Fruit fly (Drosophila melanogaster) Kc167 (cell line): ENCODE data around the gene CG33287.

Experiments used
- Myc ChIP-seq: fragments of >200 bp; optimal IDR thresholded peaks from 2 replicates; lab custom pipeline; 2017; ENCODE audit warnings: missing external identifiers
- Sin3A ChIP-seq: fragments of >200 bp; optimal IDR thresholded peaks from 2 replicates; lab custom pipeline; 2018; ENCODE audit warnings: missing external identifiers
- h ChIP-seq: fragments of >200 bp; optimal IDR thresholded peaks from 3 replicates; lab custom pipeline; 2018; ENCODE audit warnings: missing external identifiers
- insv ChIP-seq: fragments of >200 bp; optimal IDR thresholded peaks from 3 replicates; lab custom pipeline; 2018; ENCODE audit warnings: missing external identifiers
- psq ChIP-seq: fragments of >200 bp; optimal IDR thresholded peaks from 2 replicates; lab custom pipeline; 2017; ENCODE audit warnings: missing external identifiers
- ttk ChIP-seq: sonication (Bioruptor generic); optimal IDR thresholded peaks from 2 replicates; lab custom pipeline; 2017; ENCODE audit warnings: missing external identifiers

Gene CG33287

dm6 chr3L:20990231-20990630, 19.8 kb upstream of the CG33287 start:
- TF ChIP-seq insv (lab: Kevin White, UChicago) (no peak), h (lab: Kevin White, UChicago) (no peak), Sin3A (no peak), psq (lab: Kevin White, UChicago) (no peak), ttk (lab: Kevin White, UChicago) (no peak), Myc (lab: Kevin White, UChicago) (no peak)

dm6 chr3L:20988862-20989261, 18.4 kb upstream of the CG33287 start:
- TF ChIP-seq Sin3A (no peak), psq (lab: Kevin White, UChicago) (no peak), Myc (lab: Kevin White, UChicago) (no peak), h (lab: Kevin White, UChicago) (no peak), ttk (lab: Kevin White, UChicago) (no peak), insv (lab: Kevin White, UChicago) (no peak)

dm6 chr3L:20987895-20988294, 17.4 kb upstream of the CG33287 start:
- TF ChIP-seq Myc (lab: Kevin White, UChicago), result no peak
- no peak for TF ChIP-seq h (lab: Kevin White, UChicago)
- no peak for TF ChIP-seq ttk (lab: Kevin White, UChicago)
- no peak for TF ChIP-seq psq (lab: Kevin White, UChicago)
- TF ChIP-seq insv (lab: Kevin White, UChicago), result no peak
- TF ChIP-seq Sin3A, result no peak

DNA sequence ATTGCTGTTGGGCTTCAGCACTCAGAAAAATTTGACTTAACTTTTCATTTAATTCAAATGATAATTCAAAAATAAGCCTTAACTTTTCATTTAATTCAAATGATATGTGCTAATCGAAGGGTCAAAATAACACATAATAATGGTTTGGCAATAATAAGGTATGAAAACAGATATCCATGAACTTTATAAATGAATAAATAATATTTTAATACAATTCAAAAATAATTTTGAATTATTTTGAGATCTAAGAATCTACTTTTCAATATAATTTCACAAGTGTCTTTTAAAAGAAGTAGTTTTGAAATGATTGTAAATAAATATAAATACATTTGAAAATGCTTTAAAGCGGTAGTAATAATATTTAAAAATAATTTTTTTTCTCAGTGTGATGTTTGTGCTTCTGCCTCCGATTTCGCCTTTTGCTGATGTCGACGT, 16.5 kb upstream of the CG33287 start:
- TF ChIP-seq Sin3A (no peak), insv (lab: Kevin White, UChicago) (no peak), Myc (lab: Kevin White, UChicago) (no peak), h (lab: Kevin White, UChicago) (no peak)

DNA sequence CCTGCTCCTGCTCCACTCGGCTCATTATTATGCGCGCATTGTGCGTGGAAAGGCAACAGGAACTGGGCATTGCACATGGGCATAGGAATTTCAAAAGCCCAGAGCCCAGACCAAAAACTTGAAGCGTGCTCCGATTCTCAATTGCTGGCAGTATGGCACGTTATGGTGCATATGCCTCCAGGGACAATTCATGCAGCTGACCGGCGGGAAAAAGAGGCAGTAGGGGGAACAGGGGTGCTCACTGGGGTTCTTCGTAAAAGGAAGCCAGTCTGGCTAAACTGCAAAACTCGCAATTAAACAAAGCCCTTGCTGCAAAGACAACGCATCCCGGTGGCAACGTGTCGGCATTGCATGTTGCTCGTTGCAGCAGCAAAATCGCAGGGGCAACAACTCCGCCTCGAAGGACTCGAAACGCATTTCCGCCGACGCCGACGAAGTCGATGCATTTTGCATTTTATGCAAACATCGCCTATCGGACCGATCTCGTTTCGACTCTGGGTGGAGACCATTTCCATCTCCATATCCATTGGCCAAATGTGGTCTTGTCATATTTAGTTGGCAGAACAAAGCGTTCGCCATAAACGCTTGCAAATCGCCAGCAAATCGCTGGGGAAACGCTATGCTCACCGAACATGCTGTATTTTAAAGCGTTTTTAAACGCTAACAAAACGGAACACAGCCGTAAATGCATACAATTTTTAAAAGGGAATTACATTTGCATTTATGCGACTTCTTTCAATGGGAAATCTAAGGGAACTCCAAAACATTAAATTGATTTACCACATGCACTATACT, 14.1 kb upstream of the CG33287 start:
- TF ChIP-seq h (lab: Kevin White, UChicago), result no peak
- no peak for TF ChIP-seq ttk (lab: Kevin White, UChicago)
- TF ChIP-seq psq (lab: Kevin White, UChicago), result no peak
- TF ChIP-seq Sin3A, result no peak
- TF ChIP-seq insv (lab: Kevin White, UChicago), result no peak
- no peak for TF ChIP-seq Myc (lab: Kevin White, UChicago)

DNA sequence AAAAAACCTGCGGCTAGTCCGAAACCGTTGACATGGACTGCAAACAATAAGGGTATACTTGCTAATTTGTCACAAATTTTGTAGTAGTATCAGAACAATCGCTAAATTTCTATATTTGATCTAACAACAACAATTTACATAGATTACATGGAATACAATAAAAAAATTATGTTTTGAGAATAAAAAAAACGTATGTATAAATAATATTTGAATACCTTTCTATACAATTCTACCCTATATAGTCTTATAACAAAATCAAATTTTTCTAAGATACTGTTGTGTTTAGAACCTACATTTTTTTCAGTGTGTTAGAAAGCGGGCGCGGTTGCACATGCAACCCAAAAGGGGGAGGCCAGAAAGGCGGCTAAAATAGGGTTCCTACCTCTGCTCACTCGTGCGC, 12.8 kb upstream of the CG33287 start:
- TF ChIP-seq ttk (lab: Kevin White, UChicago) (no peak), h (lab: Kevin White, UChicago) (no peak), insv (lab: Kevin White, UChicago) (no peak), Sin3A (no peak), Myc (lab: Kevin White, UChicago) (no peak), psq (lab: Kevin White, UChicago) (no peak)

dm6 chr3L:20982544-20982943, 12.1 kb upstream of the CG33287 start:
- no peak for TF ChIP-seq Sin3A
- no peak for TF ChIP-seq psq (lab: Kevin White, UChicago)
- no peak for TF ChIP-seq Myc (lab: Kevin White, UChicago)
- TF ChIP-seq h (lab: Kevin White, UChicago), result no peak
- TF ChIP-seq insv (lab: Kevin White, UChicago), result no peak
- TF ChIP-seq ttk (lab: Kevin White, UChicago), result no peak

DNA sequence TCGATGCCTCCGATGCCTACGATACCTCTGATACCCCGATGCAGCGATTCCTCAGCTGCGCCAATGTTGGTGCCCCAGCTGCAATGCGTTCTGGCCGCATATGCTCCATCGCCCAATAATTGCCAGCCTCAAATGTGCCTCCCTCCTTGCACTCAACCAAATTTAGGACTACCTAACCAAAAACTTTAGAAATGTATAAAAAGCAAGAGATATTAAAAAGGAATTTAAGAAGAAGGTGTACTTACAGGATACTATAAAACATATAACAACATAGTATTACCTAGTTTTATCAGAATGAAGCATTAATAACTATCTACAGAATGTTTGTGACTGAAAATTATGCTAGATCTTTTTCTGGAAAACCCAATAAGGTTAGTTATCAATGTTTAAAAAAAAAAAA, 11.3 kb upstream of the CG33287 start:
- TF ChIP-seq insv (lab: Kevin White, UChicago) (no peak), Sin3A (no peak), Myc (lab: Kevin White, UChicago) (no peak), psq (lab: Kevin White, UChicago) (no peak), ttk (lab: Kevin White, UChicago) (no peak), h (lab: Kevin White, UChicago) (no peak)

DNA sequence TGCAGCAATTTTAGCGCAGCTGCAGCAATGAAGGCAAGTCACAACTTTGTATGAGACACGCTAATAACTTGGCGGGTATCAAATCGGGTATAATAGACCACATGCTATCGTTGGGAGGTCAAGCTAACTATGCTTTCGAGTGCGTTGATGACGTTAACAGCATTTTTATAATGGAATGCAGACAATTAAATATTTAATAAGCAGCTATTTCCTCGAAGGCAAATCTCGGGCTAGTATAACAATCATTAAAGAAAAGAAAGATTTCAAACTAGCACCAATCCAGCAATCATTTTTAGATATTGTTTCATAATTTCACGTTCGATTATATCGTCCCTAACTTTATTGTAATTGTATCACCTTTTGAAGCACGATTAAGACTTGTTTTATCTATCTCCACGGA, 10.0 kb upstream of the CG33287 start:
- TF ChIP-seq psq (lab: Kevin White, UChicago), result no peak
- no peak for TF ChIP-seq insv (lab: Kevin White, UChicago)
- TF ChIP-seq Sin3A, result no peak
- no peak for TF ChIP-seq ttk (lab: Kevin White, UChicago)

DNA sequence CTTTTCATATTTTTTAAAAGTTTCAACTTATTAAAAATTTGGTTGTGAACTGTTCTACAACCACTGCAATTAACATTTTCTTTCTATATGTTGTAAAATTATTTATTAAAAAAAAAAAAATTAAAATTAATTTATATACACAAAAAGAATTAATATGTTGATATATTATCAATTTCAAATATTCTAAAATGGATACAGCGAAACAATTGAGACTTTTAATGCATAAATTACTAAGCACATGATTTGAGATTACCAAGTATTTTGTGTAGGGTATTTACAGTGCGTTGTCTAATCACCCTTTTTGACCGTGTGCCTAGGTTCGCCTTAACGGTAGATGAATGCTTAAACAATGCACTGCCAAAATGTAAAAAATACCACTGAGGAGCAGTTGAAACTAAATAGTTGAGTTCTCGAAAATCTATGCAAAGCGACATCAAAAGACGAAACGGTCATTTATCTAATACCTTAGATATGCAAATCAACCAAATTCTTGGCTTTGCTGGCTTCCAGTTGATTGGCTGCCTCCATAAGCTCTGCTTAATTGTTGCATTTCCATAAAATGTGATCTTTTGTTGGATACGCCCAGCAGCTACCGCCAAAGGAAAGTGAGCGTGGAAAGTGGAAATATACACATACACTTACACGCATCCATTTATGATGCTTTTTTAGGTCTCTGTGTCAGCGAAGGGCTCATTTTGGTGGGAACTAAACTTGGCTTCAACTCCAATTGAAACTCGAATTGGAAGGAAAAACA, 6.7 kb upstream of the CG33287 start:
- TF ChIP-seq ttk (lab: Kevin White, UChicago) (no peak), psq (lab: Kevin White, UChicago) (no peak), Myc (lab: Kevin White, UChicago) (no peak), insv (lab: Kevin White, UChicago) (no peak), h (lab: Kevin White, UChicago) (no peak), Sin3A (no peak)

DNA sequence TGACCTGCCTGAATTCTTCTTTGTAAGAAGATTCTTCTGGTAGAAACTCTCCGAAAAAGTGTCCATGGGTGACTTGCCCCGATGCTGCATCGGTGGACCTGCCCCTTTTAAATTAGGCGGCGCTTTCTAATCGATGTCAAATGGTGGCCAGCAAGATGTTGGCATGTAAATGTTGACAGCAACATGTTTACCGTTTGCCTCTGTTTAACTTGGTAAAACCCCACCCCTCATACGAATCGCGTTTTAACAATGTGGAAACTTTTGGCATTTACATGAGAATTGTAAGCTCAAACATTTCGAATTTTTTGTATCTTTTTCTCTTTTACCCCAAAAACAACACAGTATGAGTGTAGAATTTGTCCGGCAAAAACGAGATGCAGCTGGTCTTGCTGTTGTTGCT, 5.9 kb upstream of the CG33287 start:
- TF ChIP-seq Myc (lab: Kevin White, UChicago) (no peak), insv (lab: Kevin White, UChicago) (no peak), h (lab: Kevin White, UChicago) (no peak), ttk (lab: Kevin White, UChicago) (no peak)

DNA sequence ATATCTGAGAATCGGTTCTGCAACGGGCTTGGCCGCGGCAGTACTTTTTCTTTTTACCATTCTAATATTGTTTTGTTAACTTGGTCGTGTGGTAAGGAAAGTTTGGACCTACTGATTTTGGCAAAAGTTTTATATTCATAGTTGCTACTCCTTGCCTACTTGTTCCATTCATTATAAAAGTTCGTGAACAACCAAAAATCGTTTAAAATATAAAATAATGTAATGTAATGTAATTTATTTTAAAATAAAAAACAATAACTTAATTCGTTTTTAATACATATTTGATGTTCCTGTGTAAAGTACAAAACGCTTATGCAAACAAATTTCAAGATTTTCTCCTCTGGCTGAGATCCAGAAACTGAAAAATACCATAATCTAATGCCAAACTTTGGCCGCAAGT, 4.1 kb upstream of the CG33287 start, which contains the start of gene CG33286:
TSS of gene CG33286 (minus strand) at position 101 of the 400 bp plus-strand sequence.
- no peak for TF ChIP-seq ttk (lab: Kevin White, UChicago)
- TF ChIP-seq Sin3A, result no peak
- no peak for TF ChIP-seq Myc (lab: Kevin White, UChicago)
- no peak for TF ChIP-seq psq (lab: Kevin White, UChicago)
- no peak for TF ChIP-seq h (lab: Kevin White, UChicago)
- no peak for TF ChIP-seq insv (lab: Kevin White, UChicago)
